Worm (Caenorhabditis elegans): Measurements from ENCODE around the gene F13A7.1.
A peak's percentile ranks its signal among the peaks of the same experiment; 100 is the strongest.

The F13A7.1 gene

ce11 chrV:16401519-16401918 lies 23.8 kb upstream of the F13A7.1 start, which contains the start of gene F13A7.14 (continued):
- peak; percentile 4 for TF ChIP-seq fos-1 (tag; optimal IDR thresholded peaks at IDR 0.05)
- peak; percentile 16 for TF ChIP-seq blmp-1 (tag; optimal IDR thresholded peaks at IDR 0.05; ENCODE audit: insufficient read depth)

DNA sequence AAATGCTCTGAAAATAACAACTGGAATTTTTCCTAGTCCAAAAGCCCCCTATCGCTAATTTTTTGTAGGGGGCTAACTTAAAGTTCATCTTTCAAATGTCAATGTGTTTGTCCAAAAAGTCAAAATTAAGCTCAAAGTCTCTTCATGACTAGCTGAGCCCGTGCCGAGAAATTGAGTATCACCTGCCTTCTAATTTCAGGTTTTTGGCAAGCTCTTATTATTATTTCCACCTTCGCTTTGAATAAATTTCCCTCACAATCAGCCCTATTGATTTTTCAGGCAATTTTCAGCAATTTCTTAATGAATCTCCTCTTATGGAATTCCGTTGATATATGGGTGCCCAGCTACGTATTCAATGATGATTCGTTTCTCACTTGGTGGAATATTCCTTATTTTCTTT lies 21.6 kb upstream of the F13A7.1 start, which contains the start of gene sre-36:
Gene sre-36, plus strand, starts transcription at position 301 of the 400 bp plus-strand sequence.
- TF ChIP-seq snpc-4 (tag; optimal IDR thresholded peaks at IDR 0.05) (no peak), ZK546.5 (tag; optimal IDR thresholded peaks at IDR 0.05) (no peak), nhr-21 (tag; optimal IDR thresholded peaks at IDR 0.05) (no peak)

DNA sequence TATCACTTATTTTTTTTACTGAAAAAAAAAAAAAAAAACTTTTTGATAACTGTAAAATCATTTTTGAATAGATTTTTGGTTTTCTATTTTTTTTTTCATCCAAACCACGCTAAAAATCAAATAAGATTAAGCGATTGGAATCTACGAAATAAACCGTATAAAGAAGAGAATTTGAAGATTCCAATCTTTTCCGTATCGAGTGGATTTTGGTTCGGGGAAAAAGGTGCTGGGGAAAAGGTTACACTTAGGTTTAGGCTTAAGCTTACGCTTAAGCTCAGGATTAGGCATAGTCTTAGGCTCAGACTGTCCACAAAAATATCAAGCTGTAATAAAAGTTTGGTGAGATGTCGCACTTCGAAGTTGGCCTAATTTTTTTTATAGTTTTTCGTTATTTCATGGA lies 18.0 kb upstream of the F13A7.1 start, which contains the start of gene F13A7.12:
Gene F13A7.12, plus strand, starts transcription at position 301 of the 400 bp plus-strand sequence.
- no peak for TF ChIP-seq aly-2 (tag; optimal IDR thresholded peaks at IDR 0.05)
- TF ChIP-seq egl-27 (tag; optimal IDR thresholded peaks at IDR 0.05): no peak
- TF ChIP-seq blmp-1 (tag; optimal IDR thresholded peaks at IDR 0.05; ENCODE audit: insufficient read depth): no peak
- TF ChIP-seq skn-1 (tag; optimal IDR thresholded peaks at IDR 0.05): no peak
- TF ChIP-seq gmeb-1 (tag; optimal IDR thresholded peaks at IDR 0.05): no peak
- TF ChIP-seq nhr-6 (tag; optimal IDR thresholded peaks at IDR 0.05): no peak
- no peak for TF ChIP-seq unc-62 (GFP tag; optimal IDR thresholded peaks at IDR 0.05)
- no peak for TF ChIP-seq sma-3 (GFP tag; optimal IDR thresholded peaks at IDR 0.05)
- no peak for TF ChIP-seq F13H6.1 (tag; optimal IDR thresholded peaks at IDR 0.05)
- TF ChIP-seq R02D3.7 (tag; optimal IDR thresholded peaks at IDR 0.05): no peak
- TF ChIP-seq fos-1 (tag; optimal IDR thresholded peaks at IDR 0.05): no peak
- TF ChIP-seq sem-4 (tag; optimal IDR thresholded peaks at IDR 0.05): no peak
- TF ChIP-seq alr-1 (tag; optimal IDR thresholded peaks at IDR 0.05): no peak
- TF ChIP-seq lsy-2 (tag; optimal IDR thresholded peaks at IDR 0.05): no peak
- TF ChIP-seq sma-9 (GFP tag; optimal IDR thresholded peaks at IDR 0.05): no peak
- no peak for TF ChIP-seq sma-9 (tag; optimal IDR thresholded peaks at IDR 0.05)

DNA sequence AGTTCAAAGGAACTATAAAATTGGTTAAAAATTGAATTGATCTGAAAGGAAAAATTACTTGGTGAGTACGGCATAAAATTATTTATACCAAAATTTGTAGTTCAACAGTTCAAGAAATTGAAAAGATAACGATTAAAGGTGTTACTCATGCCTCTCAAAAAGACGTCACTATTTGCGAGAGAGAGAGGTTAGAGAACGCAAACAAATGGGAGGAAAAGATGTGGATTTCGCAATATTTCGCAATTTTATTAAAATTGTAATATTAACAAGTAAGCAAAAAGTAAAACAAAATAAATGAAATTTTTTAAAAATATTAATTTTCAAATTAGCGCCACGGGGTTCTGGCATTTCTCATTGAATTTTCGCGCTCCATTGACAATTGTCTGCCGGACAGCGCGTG lies 17.4 kb upstream of the F13A7.1 start, which contains the start of gene F13A7.11:
Gene F13A7.11, minus strand, starts transcription at position 174 of the 400 bp plus-strand sequence.
- TF ChIP-seq lsy-2 (tag; optimal IDR thresholded peaks at IDR 0.05): no peak
- TF ChIP-seq nhr-10 (tag; optimal IDR thresholded peaks at IDR 0.05): no peak
- no peak for TF ChIP-seq nhr-23 (tag; optimal IDR thresholded peaks at IDR 0.05)
- TF ChIP-seq unc-55 (GFP tag; optimal IDR thresholded peaks at IDR 0.05): peak; percentile 40
- TF ChIP-seq crh-2 (tag; optimal IDR thresholded peaks at IDR 0.05): peak; percentile 11
- TF ChIP-seq R02D3.7 (tag; optimal IDR thresholded peaks at IDR 0.05): no peak
- no peak for TF ChIP-seq nhr-237 (tag; optimal IDR thresholded peaks at IDR 0.05)
- peak; percentile 67 for TF ChIP-seq sma-9 (GFP tag; optimal IDR thresholded peaks at IDR 0.05)
- no peak for TF ChIP-seq sma-9 (tag; optimal IDR thresholded peaks at IDR 0.05)
- TF ChIP-seq nhr-12 (tag; optimal IDR thresholded peaks at IDR 0.05): no peak
- TF ChIP-seq C34F6.9 (tag; optimal IDR thresholded peaks at IDR 0.05): peak; percentile 15
- no peak for TF ChIP-seq ztf-4 (tag; optimal IDR thresholded peaks at IDR 0.05)
- no peak for TF ChIP-seq ztf-11 (tag; optimal IDR thresholded peaks at IDR 0.05)
- no peak for TF ChIP-seq nhr-6 (tag; optimal IDR thresholded peaks at IDR 0.05)
- TF ChIP-seq ceh-16 (tag; optimal IDR thresholded peaks at IDR 0.05): no peak
- no peak for TF ChIP-seq elt-3 (tag; optimal IDR thresholded peaks at IDR 0.05)
- no peak for TF ChIP-seq nhr-77 (tag; optimal IDR thresholded peaks at IDR 0.05)
- no peak for TF ChIP-seq alr-1 (tag; optimal IDR thresholded peaks at IDR 0.05)
- TF ChIP-seq nhr-25 (tag; optimal IDR thresholded peaks at IDR 0.05): no peak
- TF ChIP-seq unc-39 (tag; optimal IDR thresholded peaks at IDR 0.05): no peak
- no peak for TF ChIP-seq ZK546.5 (tag; optimal IDR thresholded peaks at IDR 0.05)
- no peak for TF ChIP-seq unc-62 (GFP tag; optimal IDR thresholded peaks at IDR 0.05)
- peak; percentile 100 for TF ChIP-seq nhr-129 (tag; optimal IDR thresholded peaks at IDR 0.05)
- TF ChIP-seq aly-2 (tag; optimal IDR thresholded peaks at IDR 0.05): no peak
- TF ChIP-seq ama-1 (optimal IDR thresholded peaks at IDR 0.05): no peak
- no peak for TF ChIP-seq F13H6.1 (tag; optimal IDR thresholded peaks at IDR 0.05)
- TF ChIP-seq sem-4 (tag; optimal IDR thresholded peaks at IDR 0.05): no peak
- no peak for TF ChIP-seq Y55F3AM.14 (GFP tag; optimal IDR thresholded peaks at IDR 0.05)
- TF ChIP-seq ztf-1 (GFP tag; conservative IDR thresholded peaks at IDR 0.05): no peak
- no peak for TF ChIP-seq lin-39 (tag; optimal IDR thresholded peaks at IDR 0.05)
- no peak for TF ChIP-seq mdl-1 (tag; optimal IDR thresholded peaks at IDR 0.05)
- no peak for TF ChIP-seq nhr-21 (tag; optimal IDR thresholded peaks at IDR 0.05)
- TF ChIP-seq peb-1 (tag; optimal IDR thresholded peaks at IDR 0.05): no peak
- TF ChIP-seq mab-5 (tag; optimal IDR thresholded peaks at IDR 0.05): no peak
- no peak for TF ChIP-seq skn-1 (tag; optimal IDR thresholded peaks at IDR 0.05)
- no peak for TF ChIP-seq lin-11 (tag; optimal IDR thresholded peaks at IDR 0.05)
- TF ChIP-seq dmd-4 (tag; optimal IDR thresholded peaks at IDR 0.05): no peak
- TF ChIP-seq snpc-4 (tag; optimal IDR thresholded peaks at IDR 0.05): no peak
- TF ChIP-seq nhr-11 (tag; optimal IDR thresholded peaks at IDR 0.05): no peak
- TF ChIP-seq sma-3 (GFP tag; optimal IDR thresholded peaks at IDR 0.05): peak; percentile 24
- TF ChIP-seq fos-1 (tag; optimal IDR thresholded peaks at IDR 0.05): peak; percentile 80
- no peak for TF ChIP-seq lin-13 (GFP tag; optimal IDR thresholded peaks at IDR 0.05)
- no peak for TF ChIP-seq egl-27 (tag; optimal IDR thresholded peaks at IDR 0.05)
- no peak for TF ChIP-seq blmp-1 (tag; optimal IDR thresholded peaks at IDR 0.05; ENCODE audit: insufficient read depth)
- TF ChIP-seq ceh-82 (tag; optimal IDR thresholded peaks at IDR 0.05): no peak
- TF ChIP-seq gmeb-1 (tag; optimal IDR thresholded peaks at IDR 0.05): peak; percentile 37
